Worm (Caenorhabditis elegans): ENCODE data around the gene Y82E9BR.14.
A peak's percentile ranks its signal among the peaks of the same experiment; 100 is the strongest.

- TF ChIP-seq ceh-82 (tag; optimal IDR thresholded peaks at IDR 0.05) (no peak), ztf-11 (tag; optimal IDR thresholded peaks at IDR 0.05) (no peak), unc-62 (GFP tag; optimal IDR thresholded peaks at IDR 0.05 in 1 of 2) (no peak), unc-62 (tag; optimal IDR thresholded peaks at IDR 0.05) (no peak), daf-16 (GFP tag; optimal IDR thresholded peaks at IDR 0.05) (no peak), daf-16 (tag; optimal IDR thresholded peaks at IDR 0.05) (peak; percentile 18), egl-27 (tag; optimal IDR thresholded peaks at IDR 0.05) (no peak), ZK546.5 (tag; optimal IDR thresholded peaks at IDR 0.05) (no peak), F49E8.2 (tag; optimal IDR thresholded peaks at IDR 0.05; ENCODE audit: borderline replicate concordance) (no peak), lsy-2 (tag; optimal IDR thresholded peaks at IDR 0.05) (no peak), madf-5 (GFP tag; IDR thresholded peaks at IDR 0.05) (no peak), ctbp-1 (GFP tag; IDR thresholded peaks at IDR 0.05) (no peak), fos-1 (tag; optimal IDR thresholded peaks at IDR 0.05) (no peak), fkh-10 (GFP tag; optimal IDR thresholded peaks at IDR 0.05) (no peak), madf-9 (GFP tag; conservative IDR thresholded peaks at IDR 0.05) (no peak), R02D3.7 (tag; optimal IDR thresholded peaks at IDR 0.05) (no peak)
Observed at ce11 chrIII:1413890-1414613, at the start of gene Y82E9BR.14.
